Fruit fly (Drosophila melanogaster) whole organism, embryonic: ENCODE measurements around the gene Utx.

ENCODE experiments used
- Atf3 ChIP-seq: fragments of 200-800 bp; sonication (Bioruptor generic); optimal IDR thresholded peaks from 3 replicates; lab custom pipeline; 2016; ENCODE audit warnings: missing biosample characterization, missing genetic modification characterization
- CG10209 ChIP-seq: fragments of 200-800 bp; sonication (Bioruptor generic); optimal IDR thresholded peaks from 3 replicates; lab custom pipeline; 2017; ENCODE audit warnings: missing biosample characterization, mild to moderate bottlenecking, missing genetic modification characterization, missing genetic modification reagents
- CG10366 ChIP-seq: fragments of 200-800 bp; sonication (Bioruptor generic); IDR thresholded peaks from 2 replicates; pipeline ENCODE4 v1.3.6; 2022; ENCODE audit warnings: missing biosample characterization, missing genetic modification characterization
- CG13123 ChIP-seq: fragments of 200-800 bp; sonication (Bioruptor generic); optimal IDR thresholded peaks from 2 replicates; lab custom pipeline; 2016; ENCODE audit warnings: missing biosample characterization, missing genetic modification characterization
- CG13287 ChIP-seq: fragments of 200-800 bp; sonication (Bioruptor generic); IDR thresholded peaks from 2 replicates; pipeline ENCODE4 v1.3.6; 2022; ENCODE audit warnings: missing biosample characterization, missing genetic modification characterization; ENCODE audit not compliant: partially characterized antibody
- CG13624 ChIP-seq: fragments of 200-800 bp; sonication (Bioruptor generic); optimal IDR thresholded peaks from 2 replicates; lab custom pipeline; 2016; ENCODE audit warnings: missing biosample characterization, missing genetic modification characterization
- CG17829 ChIP-seq: fragments of 200-800 bp; optimal IDR thresholded peaks from 2 replicates; lab custom pipeline; 2019; ENCODE audit warnings: missing biosample characterization, mild to moderate bottlenecking, missing genetic modification characterization, moderate library complexity
- CG1792 ChIP-seq: fragments of 200-800 bp; sonication (Bioruptor generic); optimal IDR thresholded peaks from 2 replicates; lab custom pipeline; 2016; ENCODE audit warnings: missing biosample characterization, missing genetic modification characterization
- CG2202 ChIP-seq: fragments of 200-800 bp; sonication (Bioruptor generic); optimal IDR thresholded peaks from 2 replicates; lab custom pipeline; 2018; ENCODE audit warnings: missing biosample characterization, mild to moderate bottlenecking, missing genetic modification characterization
- CG33213 ChIP-seq: fragments of 200-800 bp; sonication (Bioruptor generic); optimal IDR thresholded peaks from 3 replicates; lab custom pipeline; 2016; ENCODE audit warnings: missing biosample characterization, missing genetic modification characterization
- CG42726 ChIP-seq: fragments of 200-800 bp; sonication (Bioruptor generic); IDR thresholded peaks from 2 replicates; pipeline ENCODE4 v1.3.6; 2022; ENCODE audit warnings: missing biosample characterization, missing genetic modification characterization; ENCODE audit not compliant: partially characterized antibody
- CG4360 ChIP-seq: fragments of 200-800 bp; sonication (Bioruptor generic); IDR thresholded peaks from 2 replicates; pipeline ENCODE4 v1.3.6; 2022; ENCODE audit warnings: missing biosample characterization, missing genetic modification characterization
- CG4707 ChIP-seq: fragments of 200-800 bp; sonication (Bioruptor generic); optimal IDR thresholded peaks from 2 replicates; lab custom pipeline; 2018; ENCODE audit warnings: missing biosample characterization, mild to moderate bottlenecking, missing genetic modification characterization, moderate library complexity
- CG4730 ChIP-seq: fragments of 200-800 bp; sonication (Bioruptor generic); IDR thresholded peaks from 2 replicates; pipeline ENCODE4 v1.3.6; 2022; ENCODE audit warnings: missing biosample characterization, missing genetic modification characterization
- CG4854 ChIP-seq: fragments of 200-800 bp; sonication (Bioruptor generic); optimal IDR thresholded peaks from 2 replicates; lab custom pipeline; 2016; ENCODE audit warnings: missing biosample characterization, missing genetic modification characterization, inconsistent platforms
- CG5953 ChIP-seq: fragments of 200-800 bp; sonication (Bioruptor generic); IDR thresholded peaks from 2 replicates; pipeline ENCODE4 v1.3.6; 2022; ENCODE audit warnings: missing biosample characterization, missing genetic modification characterization
- CG6765 ChIP-seq: fragments of 200-800 bp; sonication (Bioruptor generic); optimal IDR thresholded peaks from 3 replicates; lab custom pipeline; 2017; ENCODE audit warnings: missing biosample characterization, mild to moderate bottlenecking, missing genetic modification characterization
- CG6854 ChIP-seq: fragments of 200-800 bp; sonication (Bioruptor generic); optimal IDR thresholded peaks from 3 replicates; lab custom pipeline; 2017; ENCODE audit warnings: missing biosample characterization, mild to moderate bottlenecking, missing genetic modification characterization
- CG7372 ChIP-seq: fragments of 200-800 bp; sonication (Bioruptor generic); IDR thresholded peaks from 2 replicates; pipeline ENCODE4 v1.3.6; 2022; ENCODE audit warnings: missing biosample characterization, missing genetic modification characterization
- CTCF ChIP-seq: fragments of 200-800 bp; sonication (Bioruptor generic); optimal IDR thresholded peaks from 2 replicates; lab custom pipeline; 2017; ENCODE audit warnings: missing biosample characterization, mild to moderate bottlenecking, missing genetic modification characterization, moderate library complexity
- CoRest ChIP-seq: fragments of 200-800 bp; sonication (Bioruptor generic); optimal IDR thresholded peaks from 3 replicates; lab custom pipeline; 2018; ENCODE audit warnings: missing biosample characterization, mild to moderate bottlenecking, missing genetic modification characterization, moderate library complexity
- Dfd ChIP-seq, 2 experiments: fragments of >200 bp; optimal IDR thresholded peaks; 2 replicates each; lab custom pipeline; 2017; ENCODE audit warnings: missing biosample characterization in 2 of 2, missing genetic modification characterization in 2 of 2
- Eip74EF ChIP-seq, 2 experiments: fragments of 200-800 bp in 1 of 2; fragments of >200 bp in 1 of 2; sonication (Bioruptor generic) in 1 of 2; optimal IDR thresholded peaks; 2 replicates each; lab custom pipeline; 2017 to 2019; ENCODE audit warnings: missing biosample characterization in 2 of 2, missing genetic modification characterization in 2 of 2, mild to moderate bottlenecking in 1 of 2, moderate library complexity in 1 of 2
- Gug ChIP-seq: fragments of 200-800 bp; sonication (Bioruptor generic); IDR thresholded peaks from 4 replicates; pipeline ENCODE4 v1.3.6; 2022; ENCODE audit warnings: missing biosample characterization, missing genetic modification characterization
- HmgD ChIP-seq: fragments of 200-800 bp; sonication (Bioruptor generic); optimal IDR thresholded peaks from 3 replicates; lab custom pipeline; 2016; ENCODE audit warnings: missing biosample characterization, missing genetic modification characterization
- MBD-R2 ChIP-seq: fragments of 200-800 bp; sonication (Bioruptor generic); IDR thresholded peaks from 2 replicates; pipeline ENCODE4 v1.3.6; 2022; ENCODE audit warnings: missing biosample characterization, missing genetic modification characterization
- NFAT ChIP-seq: fragments of 200-800 bp; sonication (Bioruptor generic); IDR thresholded peaks from 2 replicates; pipeline ENCODE4 v1.3.6; 2022; ENCODE audit warnings: missing biosample characterization, missing genetic modification characterization
- Nf-YC ChIP-seq: fragments of 200-800 bp; optimal IDR thresholded peaks from 3 replicates; lab custom pipeline; 2019; ENCODE audit warnings: missing biosample characterization, mild to moderate bottlenecking, missing genetic modification characterization, moderate library complexity
- NfI ChIP-seq: fragments of 200-800 bp; sonication (Bioruptor generic); optimal IDR thresholded peaks from 3 replicates; lab custom pipeline; 2018; ENCODE audit warnings: missing biosample characterization, mild to moderate bottlenecking, missing genetic modification characterization, moderate library complexity
- Stat92E ChIP-seq, 3 experiments: fragments of >200 bp in 2 of 3; fragments of 200-800 bp in 1 of 3; sonication (Bioruptor generic) in 1 of 3; optimal IDR thresholded peaks; 2 replicates each; lab custom pipeline; 2017 to 2019; ENCODE audit warnings: missing biosample characterization in 3 of 3, missing genetic modification characterization in 3 of 3, mild to moderate bottlenecking in 1 of 3, moderate library complexity in 1 of 3
- Trl ChIP-seq, 3 experiments: fragments of >200 bp in 2 of 3; fragments of 200-800 bp in 1 of 3; sonication (Bioruptor generic) in 1 of 3; optimal IDR thresholded peaks; 2 replicates in 1 of 3; 3 replicates in 2 of 3; lab custom pipeline; 2016 to 2017; ENCODE audit warnings: missing biosample characterization in 1 of 3, missing genetic modification characterization in 1 of 3
- btn ChIP-seq: fragments of 200-800 bp; sonication (Bioruptor generic); optimal IDR thresholded peaks from 2 replicates; lab custom pipeline; 2016; ENCODE audit warnings: missing biosample characterization, missing genetic modification characterization
- caup ChIP-seq: fragments of 200-800 bp; sonication (Bioruptor generic); optimal IDR thresholded peaks from 3 replicates; lab custom pipeline; 2017; ENCODE audit warnings: missing biosample characterization, mild to moderate bottlenecking, missing genetic modification characterization, moderate library complexity; ENCODE audit not compliant: severe bottlenecking
- dan ChIP-seq: fragments of 200-800 bp; sonication (Bioruptor generic); IDR thresholded peaks from 2 replicates; pipeline ENCODE4 v1.3.6; 2022; ENCODE audit warnings: missing biosample characterization, missing genetic modification characterization
- dm ChIP-seq: fragments of 200-800 bp; sonication (Bioruptor generic); optimal IDR thresholded peaks from 3 replicates; lab custom pipeline; 2016; ENCODE audit warnings: missing biosample characterization, missing genetic modification characterization
- grn ChIP-seq: fragments of 200-800 bp; sonication (Bioruptor generic); optimal IDR thresholded peaks from 3 replicates; lab custom pipeline; 2017; ENCODE audit warnings: missing biosample characterization, missing genetic modification characterization
- gro ChIP-seq: fragments of 200-800 bp; sonication (Bioruptor generic); optimal IDR thresholded peaks from 2 replicates; lab custom pipeline; 2016; ENCODE audit warnings: missing biosample characterization, missing genetic modification characterization
- hth ChIP-seq: fragments of >200 bp; optimal IDR thresholded peaks from 2 replicates; lab custom pipeline; 2017; ENCODE audit warnings: inconsistent platforms
- onecut ChIP-seq: fragments of 200-800 bp; sonication (Bioruptor generic); IDR thresholded peaks from 2 replicates; pipeline ENCODE4 v1.3.6; 2022; ENCODE audit warnings: missing biosample characterization, missing genetic modification characterization
- pita ChIP-seq: fragments of 200-800 bp; sonication (Bioruptor generic); optimal IDR thresholded peaks from 2 replicates; lab custom pipeline; 2017; ENCODE audit warnings: missing biosample characterization, mild to moderate bottlenecking, missing genetic modification characterization
- sc ChIP-seq, 3 experiments: fragments of >200 bp in 2 of 3; fragments of 200-800 bp in 1 of 3; sonication (Bioruptor generic) in 1 of 3; optimal IDR thresholded peaks; 2 replicates in 2 of 3; 3 replicates in 1 of 3; lab custom pipeline; 2017; ENCODE audit warnings: mild to moderate bottlenecking in 1 of 3, missing biosample characterization in 1 of 3, missing genetic modification characterization in 1 of 3, missing genetic modification reagents in 1 of 3
- sim ChIP-seq: fragments of 200-800 bp; sonication (Bioruptor generic); IDR thresholded peaks from 2 replicates; pipeline ENCODE4 v1.3.6; 2022; ENCODE audit warnings: missing biosample characterization, missing genetic modification characterization
- sima ChIP-seq: fragments of 200-800 bp; sonication (Bioruptor generic); optimal IDR thresholded peaks from 2 replicates; lab custom pipeline; 2016; ENCODE audit warnings: missing biosample characterization, missing genetic modification characterization
- slbo ChIP-seq: fragments of 200-800 bp; sonication (Bioruptor generic); IDR thresholded peaks from 2 replicates; pipeline ENCODE4 v1.3.6; 2022; ENCODE audit warnings: missing biosample characterization, missing genetic modification characterization
- sna ChIP-seq: fragments of 200-800 bp; sonication (Bioruptor generic); IDR thresholded peaks from 2 replicates; pipeline ENCODE4 v1.3.6; 2022; ENCODE audit warnings: missing biosample characterization, missing genetic modification characterization; ENCODE audit not compliant: partially characterized antibody
- so ChIP-seq: fragments of 200-800 bp; sonication (Bioruptor generic); IDR thresholded peaks from 3 replicates; pipeline ENCODE4 v1.3.6; 2022; ENCODE audit warnings: missing biosample characterization, missing genetic modification characterization
- tgo ChIP-seq: fragments of 200-800 bp; sonication (Bioruptor generic); IDR thresholded peaks from 3 replicates; pipeline ENCODE4 v1.3.6; 2022; ENCODE audit warnings: missing biosample characterization, missing genetic modification characterization
- tna ChIP-seq: fragments of 200-800 bp; sonication (Bioruptor generic); IDR thresholded peaks from 2 replicates; pipeline ENCODE4 v1.3.6; 2022; ENCODE audit warnings: missing biosample characterization, missing genetic modification characterization; ENCODE audit not compliant: partially characterized antibody
- twi ChIP-seq: fragments of 200-800 bp; optimal IDR thresholded peaks from 2 replicates; lab custom pipeline; 2019; ENCODE audit warnings: missing biosample characterization, mild to moderate bottlenecking, missing genetic modification characterization, moderate library complexity
- unpg ChIP-seq: fragments of 200-800 bp; sonication (Bioruptor generic); optimal IDR thresholded peaks from 3 replicates; lab custom pipeline; 2018; ENCODE audit warnings: missing biosample characterization, mild to moderate bottlenecking, missing genetic modification characterization, moderate library complexity

Gene Utx

DNA sequence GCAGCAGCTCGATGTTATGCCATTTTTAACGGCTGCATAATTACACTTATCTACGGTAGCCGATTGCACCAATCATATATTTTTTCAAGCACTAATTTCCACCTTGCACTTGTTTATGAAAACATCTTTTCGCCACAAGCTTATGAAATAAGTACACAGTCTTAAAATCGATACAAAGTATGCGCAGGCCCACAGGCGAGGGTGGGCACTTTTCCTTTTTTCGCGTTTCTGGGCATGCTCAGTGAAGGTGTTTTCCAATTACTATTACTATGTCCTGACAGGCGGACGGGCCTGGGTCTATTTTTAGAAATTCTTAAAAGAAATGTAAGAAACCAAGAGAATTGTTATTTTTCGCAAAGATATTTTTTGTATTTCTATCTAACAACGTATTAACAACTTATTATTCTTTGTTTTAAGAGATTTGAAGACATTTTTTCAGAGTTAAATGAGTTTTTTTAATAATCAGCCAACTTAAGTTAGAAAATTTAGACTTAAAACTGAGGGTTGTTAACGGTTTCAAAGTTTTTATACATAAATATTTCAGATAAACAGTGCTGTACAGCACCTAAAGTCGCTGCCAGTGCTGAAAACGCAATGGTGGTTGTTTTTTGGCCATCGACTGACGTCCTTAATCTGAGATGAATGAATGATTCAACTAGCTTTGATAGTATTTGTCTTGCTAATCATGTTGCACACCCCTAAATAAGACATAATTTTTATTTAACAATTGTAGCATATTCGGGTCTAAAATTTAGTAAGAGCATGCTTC lies 32.2 kb upstream of the Utx start, which contains the start of gene Cdk5alpha (continued):
- TF ChIP-seq CG4854 (GFP tag; lab: Kevin White, UChicago) (no peak), HmgD (GFP tag; lab: Kevin White, UChicago) (no peak), slbo (GFP tag; lab: Robert Waterston, UW) (no peak), hth (lab: Kevin White, UChicago) (no peak), Stat92E (GFP tag; optimal IDR thresholded peaks at IDR 0.05; lab: Kevin White, UChicago) (no peak), CG6765 (GFP tag; lab: Kevin White, UChicago) (no peak), NfI (GFP tag; lab: Kevin White, UChicago) (no peak), CG13624 (GFP tag; lab: Kevin White, UChicago) (peak; percentile 3), unpg (GFP tag; lab: Kevin White, UChicago) (no peak), sc (optimal IDR thresholded peaks at IDR 0.05; lab: Kevin White, UChicago) (no peak), sc (GFP tag; optimal IDR thresholded peaks at IDR 0.05; lab: Kevin White, UChicago) (no peak), CG1792 (GFP tag; lab: Kevin White, UChicago) (no peak), Dfd (GFP tag; optimal IDR thresholded peaks at IDR 0.05; lab: Kevin White, UChicago) (no peak), dm (GFP tag; lab: Kevin White, UChicago) (no peak), CG13287 (GFP tag; lab: Robert Waterston, UW) (peak; percentile 22; the same call in 1 of the 2 replicates), CG33213 (GFP tag; lab: Kevin White, UChicago) (peak; percentile 0), twi (tag; lab: Kevin White, UChicago) (no peak), Nf-YC (tag; lab: Kevin White, UChicago) (no peak), dan (no peak), pita (GFP tag; lab: Kevin White, UChicago) (no peak), NFAT (GFP tag; lab: Robert Waterston, UW) (no peak), sim (no peak), CG10209 (GFP tag; lab: Kevin White, UChicago) (no peak), MBD-R2 (no peak), Eip74EF (GFP tag; optimal IDR thresholded peaks at IDR 0.05; lab: Kevin White, UChicago) (no peak), Atf3 (GFP tag; lab: Kevin White, UChicago) (no peak), CG13123 (no peak), tgo (GFP tag; lab: Robert Waterston, UW) (no peak), CG7372 (GFP tag; lab: Robert Waterston, UW) (no peak), Trl (optimal IDR thresholded peaks at IDR 0.05; lab: Kevin White, UChicago) (no peak), Trl (GFP tag; optimal IDR thresholded peaks at IDR 0.05; lab: Kevin White, UChicago) (no peak), tna (GFP tag; lab: Robert Waterston, UW) (no peak), Gug (GFP tag; lab: Robert Waterston, UW) (no peak), onecut (GFP tag; lab: Robert Waterston, UW) (peak; percentile 92), CG4707 (no peak), btn (GFP tag; lab: Kevin White, UChicago) (no peak), gro (GFP tag; lab: Kevin White, UChicago) (no peak), sna (GFP tag; lab: Robert Waterston, UW) (no peak), sima (no peak), CG4360 (no peak), so (GFP tag; lab: Robert Waterston, UW) (no peak), caup (no peak), CoRest (tag; lab: Kevin White, UChicago) (no peak), CG6854 (GFP tag; lab: Kevin White, UChicago) (no peak), CG42726 (no peak), CTCF (GFP tag; lab: Kevin White, UChicago) (no peak), CG4730 (GFP tag; lab: Robert Waterston, UW) (no peak), CG2202 (no peak), CG10366 (GFP tag; lab: Robert Waterston, UW) (no peak), CG17829 (tag; lab: Kevin White, UChicago) (no peak), CG5953 (GFP tag; lab: Robert Waterston, UW) (no peak), grn (peak; percentile 24)
